Worm (Caenorhabditis elegans) whole organism, L2 larva: ENCODE data around the gene moma-1.

Source experiments
- ceh-16 ChIP-seq: fragments of 150-350 bp; optimal IDR thresholded peaks from 2 replicates; lab custom pipeline; 2014; ENCODE audit warnings: missing biosample characterization, missing genetic modification characterization
- mbf-1 ChIP-seq: sonication (generic microtip); optimal IDR thresholded peaks from 2 replicates; lab custom pipeline; 2017; ENCODE audit warnings: missing biosample characterization, missing genetic modification characterization
- unc-62 ChIP-seq: fragments of 150-350 bp; optimal IDR thresholded peaks from 2 replicates; lab custom pipeline; 2014; ENCODE audit warnings: missing biosample characterization, missing genetic modification reagents, missing genetic modification characterization

DNA sequence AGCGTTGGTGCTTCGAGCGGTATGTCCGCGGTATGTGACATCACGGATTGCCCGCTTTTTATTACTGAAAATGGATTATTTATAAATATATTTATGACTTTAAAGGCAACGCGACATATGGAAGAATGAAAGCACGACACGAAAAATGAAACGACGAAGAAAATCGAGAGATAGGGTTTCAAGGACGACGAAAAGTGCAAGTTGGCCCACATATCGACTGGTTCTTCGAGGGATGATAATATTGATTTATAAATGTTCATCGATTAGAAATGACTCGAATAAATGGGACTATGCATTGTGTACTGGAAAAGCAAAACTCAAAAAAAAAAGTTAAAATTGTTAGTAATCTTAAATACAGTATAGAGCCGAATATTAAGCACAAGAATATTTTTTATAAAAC lies 34.5 kb upstream of the moma-1 start, which contains the start of gene zer-1:
- TF ChIP-seq ceh-16 (tag; lab: Kevin White, UChicago) = no peak
- TF ChIP-seq mbf-1 = no peak
- TF ChIP-seq unc-62 (GFP tag; lab: Kevin White, UChicago) = no peak
